Worm (Caenorhabditis elegans) whole organism, L4/young adult: ENCODE results near the gene F48F5.8.

Experiments
- W03F9.2 ChIP-seq: fragments of 150-350 bp; optimal IDR thresholded peaks from 2 replicates; lab custom pipeline; 2014; ENCODE audit warnings: missing biosample characterization, missing genetic modification characterization
- him-1 ChIP-seq: sonication (generic microtip); optimal IDR thresholded peaks from 2 replicates; lab custom pipeline; 2016; ENCODE audit warnings: missing genotype, missing genetic modification reagents, missing genetic modification characterization, missing compliant biosample characterization

- TF ChIP-seq him-1 (tag; lab: Kevin White, UChicago) (no peak), W03F9.2 (tag; lab: Kevin White, UChicago) (no peak)
Observed at ce11 chrV:20412225-20412624, 12.9 kb upstream of the F48F5.8 start.
